Fruit fly (Drosophila melanogaster) whole organism, prepupa: ENCODE data around the gene CG32302.
A peak's percentile ranks its signal among the peaks of the same experiment; 100 is the strongest.

Experiments used
- CG15336 ChIP-seq: fragments of 200-800 bp; sonication (Bioruptor generic); IDR thresholded peaks from 2 replicates; pipeline ENCODE4 v1.3.6; 2022; ENCODE audit warnings: missing biosample characterization, missing genetic modification characterization
- CG32006 ChIP-seq: fragments of 200-800 bp; sonication (Bioruptor generic); optimal IDR thresholded peaks from 3 replicates; lab custom pipeline; 2017; ENCODE audit warnings: missing biosample characterization, mild to moderate bottlenecking, missing genetic modification characterization
- CG6792 ChIP-seq: fragments of 200-800 bp; sonication (Bioruptor generic); optimal IDR thresholded peaks from 3 replicates; lab custom pipeline; 2016; ENCODE audit warnings: missing biosample characterization, missing genetic modification characterization
- CG8632 ChIP-seq: fragments of 200-800 bp; sonication (Bioruptor generic); optimal IDR thresholded peaks from 3 replicates; lab custom pipeline; 2016; ENCODE audit warnings: missing biosample characterization, missing genetic modification characterization
- Eip78C ChIP-seq: fragments of 200-800 bp; sonication (Bioruptor generic); peaks from one replicate; lab custom pipeline; 2016; ENCODE audit warnings: missing biosample characterization, missing genetic modification characterization
- Gug ChIP-seq: fragments of 200-800 bp; sonication (Bioruptor generic); IDR thresholded peaks from 2 replicates; pipeline ENCODE4 v1.3.6; 2022; ENCODE audit warnings: missing biosample characterization, missing genetic modification characterization
- Hr38 ChIP-seq: sonication (Bioruptor generic); optimal IDR thresholded peaks from 2 replicates; lab custom pipeline; 2016; ENCODE audit warnings: missing biosample characterization, missing genetic modification characterization
- Lpt ChIP-seq: fragments of 200-800 bp; sonication (Bioruptor generic); optimal IDR thresholded peaks from 3 replicates; lab custom pipeline; 2016; ENCODE audit warnings: missing biosample characterization, missing genetic modification characterization
- Smox ChIP-seq: fragments of 200-800 bp; sonication (Bioruptor generic); optimal IDR thresholded peaks from 3 replicates; lab custom pipeline; 2016; ENCODE audit warnings: missing biosample characterization, missing genetic modification characterization
- achi ChIP-seq: fragments of 200-800 bp; sonication (Bioruptor generic); optimal IDR thresholded peaks from 3 replicates; lab custom pipeline; 2016; ENCODE audit warnings: missing biosample characterization, missing genetic modification characterization
- acj6 ChIP-seq: fragments of 200-800 bp; sonication (Bioruptor generic); optimal IDR thresholded peaks from 3 replicates; lab custom pipeline; 2016; ENCODE audit warnings: missing biosample characterization, missing genetic modification characterization
- cyc ChIP-seq: fragments of 200-800 bp; sonication (Bioruptor generic); optimal IDR thresholded peaks from 3 replicates; lab custom pipeline; 2016; ENCODE audit warnings: missing biosample characterization, missing genetic modification characterization
- esn ChIP-seq: fragments of 200-800 bp; sonication (Bioruptor generic); optimal IDR thresholded peaks from 2 replicates; lab custom pipeline; 2016; ENCODE audit warnings: missing biosample characterization, mild to moderate bottlenecking, missing genetic modification characterization, moderate library complexity
- fd59A ChIP-seq: fragments of 200-800 bp; sonication (Bioruptor generic); optimal IDR thresholded peaks from 2 replicates; lab custom pipeline; 2017; ENCODE audit warnings: missing biosample characterization, mild to moderate bottlenecking, missing genetic modification characterization, missing genetic modification reagents

dm6 chr3L:2256422-2257172, 12.0 kb upstream of the CG32302 start:
- TF ChIP-seq CG15336 (GFP tag; lab: Robert Waterston, UW) (no peak), acj6 (no peak), esn (no peak), CG6792 (no peak), CG8632 (GFP tag; lab: Kevin White, UChicago) (no peak), Hr38 (GFP tag; lab: Kevin White, UChicago) (no peak), fd59A (GFP tag; lab: Kevin White, UChicago) (no peak), Gug (GFP tag; lab: Robert Waterston, UW) (no peak), achi (GFP tag; lab: Kevin White, UChicago) (no peak), Lpt (GFP tag; lab: Kevin White, UChicago) (no peak), cyc (GFP tag; lab: Kevin White, UChicago) (no peak), Eip78C (GFP tag; lab: Kevin White, UChicago) (peak; percentile 64), Smox (GFP tag; lab: Kevin White, UChicago) (no peak), CG32006 (GFP tag; lab: Kevin White, UChicago) (peak; percentile 46)
